Fruit fly (Drosophila melanogaster): ENCODE measurements around the gene Uros2.

Uros2 gene

dm6 chr3R:15836864-15837824 lies 48.8 kb downstream of the Uros2 start, which contains the start of the genes ND-23 and spn-E (continued):
- TF ChIP-seq CG17361 (GFP tag; IDR thresholded peaks at IDR 0.05) (peak; percentile 87), CG10979 (tag; optimal IDR thresholded peaks at IDR 0.05) (peak; percentile 58), caup (GFP tag; optimal IDR thresholded peaks at IDR 0.05; ENCODE audit: severe bottlenecking) (no peak), CG4424 (GFP tag; optimal IDR thresholded peaks at IDR 0.05) (peak; percentile 66), Fer3 (tag; optimal IDR thresholded peaks at IDR 0.05) (peak; percentile 35), wdn (GFP tag; IDR thresholded peaks at IDR 0.05) (peak; percentile 43; the same call in 1 of the 2 replicates), CG32532 (GFP tag; IDR thresholded peaks at IDR 0.05) (peak; percentile 55; the same call in 1 of the 2 replicates), CG15011 (GFP tag; optimal IDR thresholded peaks at IDR 0.05) (no peak), Ada2b (GFP tag; IDR thresholded peaks at IDR 0.05) (peak; percentile 6; the same call in 1 of the 2 replicates), CG10959 (GFP tag; IDR thresholded peaks at IDR 0.05) (no peak), zen (tag; optimal IDR thresholded peaks at IDR 0.05) (peak; percentile 69), corto (GFP tag; optimal IDR thresholded peaks at IDR 0.05) (no peak), CG16863 (GFP tag; optimal IDR thresholded peaks at IDR 0.05) (no peak), tin (GFP tag; optimal IDR thresholded peaks at IDR 0.05) (peak; percentile 43), luna (GFP tag; optimal IDR thresholded peaks at IDR 0.05) (no peak), CG9817 (tag; optimal IDR thresholded peaks at IDR 0.05) (peak; percentile 49), sima (GFP tag; optimal IDR thresholded peaks at IDR 0.05) (no peak), CG31224 (GFP tag; IDR thresholded peaks at IDR 0.05) (no peak), MBD-R2 (GFP tag; IDR thresholded peaks at IDR 0.05) (peak; percentile 30), CG8478 (optimal IDR thresholded peaks at IDR 0.05) (no peak), Dll (GFP tag; IDR thresholded peaks at IDR 0.05; ENCODE audit: partially characterized antibody) (peak; percentile 94), CG18599 (GFP tag; optimal IDR thresholded peaks at IDR 0.05) (peak; percentile 48), vfl (GFP tag; optimal IDR thresholded peaks at IDR 0.05) (no peak), NfI (GFP tag; optimal IDR thresholded peaks at IDR 0.05) (peak; percentile 52), ase (GFP tag; IDR thresholded peaks at IDR 0.05) (no peak), btn (GFP tag; optimal IDR thresholded peaks at IDR 0.05) (no peak), sqz (GFP tag; optimal IDR thresholded peaks at IDR 0.05) (no peak), CG8924 (tag; optimal IDR thresholded peaks at IDR 0.05) (peak; percentile 54), CG9437 (GFP tag; optimal IDR thresholded peaks at IDR 0.05) (no peak), zen2 (GFP tag; IDR thresholded peaks at IDR 0.05; ENCODE audit: partially characterized antibody) (peak; percentile 10; the same call in 1 of the 3 replicates), pan (optimal IDR thresholded peaks at IDR 0.05) (no peak), pan (GFP tag; optimal IDR thresholded peaks at IDR 0.05 in 1 of 2, IDR thresholded peaks at IDR 0.05 in 1 of 2) (peak in 1 of 2 experiments; percentile 67), trem (tag; optimal IDR thresholded peaks at IDR 0.05) (peak; percentile 49), CG17802 (tag; optimal IDR thresholded peaks at IDR 0.05) (no peak), CG6689 (GFP tag; IDR thresholded peaks at IDR 0.05) (peak; percentile 57; the same call in 1 of the 2 replicates), Adf1 (GFP tag; IDR thresholded peaks at IDR 0.05) (peak; percentile 24; the same call in 1 of the 2 replicates), ind (GFP tag; optimal IDR thresholded peaks at IDR 0.05) (peak; percentile 59), CHES-1-like (GFP tag; optimal IDR thresholded peaks at IDR 0.05) (no peak), CG7963 (GFP tag; IDR thresholded peaks at IDR 0.05; ENCODE audit: partially characterized antibody) (0 out of 3 replicates have a peak, but pooled peaks have one; percentile 7), bbx (GFP tag; IDR thresholded peaks at IDR 0.05; ENCODE audit: partially characterized antibody) (peak; percentile 64), CG10209 (GFP tag; optimal IDR thresholded peaks at IDR 0.05) (peak; percentile 61), CG7372 (GFP tag; IDR thresholded peaks at IDR 0.05) (peak; percentile 48), Tbp (GFP tag; optimal IDR thresholded peaks at IDR 0.05) (no peak), CG2116 (GFP tag; optimal IDR thresholded peaks at IDR 0.05) (peak; percentile 76), CG3726 (GFP tag; IDR thresholded peaks at IDR 0.05) (no peak), CG15696 (tag; optimal IDR thresholded peaks at IDR 0.05) (peak; percentile 67), Dp (GFP tag; optimal IDR thresholded peaks at IDR 0.05) (peak; percentile 80), CG12391 (tag; optimal IDR thresholded peaks at IDR 0.05) (peak; percentile 83)

Data from whole organism, embryonic.